Worm (Caenorhabditis elegans) whole organism, dauer: ENCODE data around the gene agr-1.

ENCODE experiments used
- unc-62 ChIP-seq: sonication (generic microtip); optimal IDR thresholded peaks from 2 replicates; lab custom pipeline; 2017; ENCODE audit warnings: missing biosample characterization, missing genetic modification reagents, missing genetic modification characterization

agr-1 gene

DNA sequence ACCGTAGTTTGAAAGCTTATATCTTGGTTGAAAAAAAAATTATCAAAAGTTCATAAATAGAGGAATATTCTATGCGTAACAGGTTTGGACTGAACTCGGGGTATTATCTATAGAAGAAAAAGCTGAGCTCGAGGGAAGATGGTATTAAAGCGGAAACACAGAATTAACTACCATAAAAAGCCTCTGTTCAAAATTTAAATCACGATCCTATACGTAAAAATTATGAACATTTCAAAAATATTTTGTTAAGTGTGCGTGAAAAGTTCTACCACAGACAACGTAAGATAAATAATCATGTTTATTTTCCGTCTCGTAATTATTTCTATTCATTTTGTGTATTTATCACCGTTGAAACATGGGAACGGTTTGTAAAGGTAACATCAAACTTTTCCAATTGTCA is 28.6 kb downstream of the agr-1 start, which contains the start of gene F41G3.5:
Gene F41G3.5 (plus strand): TSS at position 301 of the 400 bp plus-strand sequence.
- no peak for TF ChIP-seq unc-62

DNA sequence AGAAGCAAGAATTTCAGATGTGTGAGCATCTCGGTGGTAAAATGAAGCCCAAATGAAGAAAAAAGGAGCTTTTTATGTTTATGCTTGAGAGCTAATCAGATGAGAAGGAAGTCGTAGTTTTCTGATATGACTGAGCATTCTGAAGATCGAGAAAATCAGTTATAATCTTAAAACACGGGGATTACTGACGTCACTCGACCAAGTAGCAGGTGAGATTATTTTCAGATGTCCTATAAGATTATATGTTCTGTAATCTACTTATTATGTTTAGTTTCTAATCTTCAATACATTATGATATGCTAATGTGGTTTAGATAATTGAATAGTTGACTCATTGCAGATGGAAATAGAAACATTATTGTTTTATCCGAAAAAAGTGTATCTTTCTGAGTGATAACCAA is 29.2 kb downstream of the agr-1 start, which contains the start of gene ins-14:
Gene ins-14 (minus strand): TSS at position 32 of the 400 bp plus-strand sequence.
- TF ChIP-seq unc-62, result no peak

DNA sequence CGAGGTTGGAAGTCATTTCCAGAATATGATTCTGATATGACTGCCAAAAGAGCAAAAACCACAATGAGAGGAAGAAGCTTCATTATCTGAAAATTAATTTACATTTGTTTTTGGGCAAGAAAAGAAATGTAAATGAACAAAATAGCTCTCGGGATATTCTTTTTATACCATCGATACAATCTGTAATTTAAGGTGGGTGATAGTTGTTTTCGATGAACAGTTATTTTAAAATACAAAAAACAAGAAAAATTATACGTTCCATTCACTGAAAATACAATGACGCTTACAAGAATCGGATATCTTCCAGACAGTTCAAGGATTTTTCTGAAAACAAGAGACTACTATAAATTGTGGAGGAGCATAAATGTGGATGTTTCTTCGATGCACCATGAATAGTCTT is 30.3 kb downstream of the agr-1 start, which contains the start of gene ins-15:
Gene ins-15 (minus strand): TSS at position 101 of the 400 bp plus-strand sequence.
- TF ChIP-seq unc-62, result no peak

DNA sequence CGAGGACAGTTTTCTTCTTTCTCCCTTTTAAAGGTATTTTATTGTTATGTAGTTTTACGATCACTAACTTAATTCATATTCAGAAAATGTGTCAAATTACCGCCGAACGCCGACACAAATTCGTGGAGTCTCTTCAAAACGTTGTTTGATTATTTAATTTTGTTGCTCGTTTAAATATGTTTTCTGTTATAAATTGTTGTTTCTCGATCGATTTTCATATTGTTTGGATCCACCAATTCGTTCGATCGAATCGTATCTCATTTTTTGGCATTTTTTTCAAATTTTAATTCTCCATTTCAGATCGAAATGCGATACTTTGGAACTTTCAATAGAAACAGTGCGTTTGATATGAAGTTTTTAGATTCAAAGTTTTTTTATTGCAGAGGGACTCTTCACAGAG is 32.4 kb downstream of the agr-1 start, which contains the start of gene F41G3.6:
Gene F41G3.6 (plus strand): TSS at position 301 of the 400 bp plus-strand sequence.
- no peak for TF ChIP-seq unc-62

DNA sequence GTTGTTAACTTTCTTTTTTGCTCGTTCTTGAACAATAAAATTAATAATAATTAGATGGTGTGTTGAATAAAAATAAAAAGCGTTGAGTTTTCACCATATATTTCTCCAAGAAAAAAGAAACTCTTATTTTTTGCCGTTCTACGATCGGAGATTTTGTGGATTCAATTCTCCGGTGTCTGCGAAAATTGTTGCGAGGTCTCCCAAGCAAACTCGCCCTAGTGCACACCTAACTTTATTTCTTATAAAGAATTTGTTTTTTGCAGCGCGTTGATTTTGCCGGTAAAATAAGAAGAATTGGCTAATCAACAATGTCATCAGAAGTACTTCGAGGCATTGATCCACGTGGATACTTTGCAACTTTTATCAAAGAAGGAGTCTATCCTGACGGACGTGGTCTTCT is 33.5 kb downstream of the agr-1 start, which contains the start of gene exos-8:
Gene exos-8 (plus strand): TSS at position 264 of the 400 bp plus-strand sequence.
- TF ChIP-seq unc-62, result no peak

DNA sequence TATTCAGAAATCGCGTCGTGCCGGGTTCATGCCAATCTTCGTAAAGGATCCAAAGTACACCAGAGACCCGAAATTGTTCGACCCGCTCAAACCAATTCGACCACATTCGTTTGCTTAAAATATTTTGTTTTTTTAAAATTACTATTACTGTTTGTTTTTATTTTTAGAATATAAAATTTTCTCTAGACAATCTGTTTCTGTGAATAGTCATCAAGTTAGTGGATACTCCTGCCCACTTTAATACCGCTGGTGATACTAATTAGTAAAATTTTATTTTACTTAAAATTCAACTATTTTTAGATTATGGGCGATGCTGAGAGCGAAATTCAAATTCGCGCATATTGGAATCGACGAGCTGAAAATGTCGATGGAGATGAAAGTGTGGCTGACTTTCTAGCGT is 38.4 kb downstream of the agr-1 start, which contains the start of gene T14B4.1:
Gene T14B4.1 (plus strand): TSS at position 301 of the 400 bp plus-strand sequence.
- TF ChIP-seq unc-62, result no peak

DNA sequence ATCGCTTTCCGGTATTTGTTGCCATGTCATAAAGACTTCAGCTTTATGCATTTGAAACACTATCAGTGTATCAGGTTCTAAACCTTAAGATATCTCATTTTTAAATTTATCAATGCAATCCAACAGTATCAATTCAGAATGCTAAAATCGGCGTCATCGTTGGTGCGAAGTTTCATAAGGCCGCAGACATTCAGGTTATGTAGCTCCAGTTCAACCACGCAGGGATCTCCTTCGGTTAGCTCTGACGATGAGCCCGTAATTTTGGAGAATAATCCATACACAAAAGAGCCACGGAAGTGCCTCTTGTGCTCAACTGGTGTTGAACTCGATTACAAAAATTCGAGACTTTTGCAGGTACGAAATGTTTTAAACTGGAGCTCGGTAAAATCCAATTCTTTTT is 38.9 kb downstream of the agr-1 start, which contains the start of gene mrps-18.C:
Gene mrps-18.C (plus strand): TSS at position 138 of the 400 bp plus-strand sequence.
- TF ChIP-seq unc-62, result no peak

DNA sequence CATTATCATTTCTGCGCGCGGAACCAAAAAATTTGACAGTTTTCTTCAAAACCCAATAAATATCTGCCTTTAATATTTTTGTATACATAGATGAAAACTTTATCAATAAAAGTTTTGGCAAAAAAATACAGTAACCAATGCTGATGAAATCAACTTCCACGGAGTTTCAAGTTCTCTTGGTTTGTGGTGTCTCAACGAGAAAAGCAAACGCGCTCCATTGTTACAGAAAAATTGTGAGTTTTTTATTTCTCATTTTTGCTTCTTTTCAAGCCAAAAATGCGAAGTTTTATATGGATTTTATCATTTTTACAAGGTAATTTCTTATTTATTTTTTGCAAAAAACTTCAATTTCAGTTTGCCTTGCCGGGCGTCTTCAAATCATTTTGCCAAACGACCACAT is 40.3 kb downstream of the agr-1 start, which contains the start of gene T14B4.3:
Gene T14B4.3 (plus strand): TSS at position 264 of the 400 bp plus-strand sequence.
- TF ChIP-seq unc-62, result no peak

DNA sequence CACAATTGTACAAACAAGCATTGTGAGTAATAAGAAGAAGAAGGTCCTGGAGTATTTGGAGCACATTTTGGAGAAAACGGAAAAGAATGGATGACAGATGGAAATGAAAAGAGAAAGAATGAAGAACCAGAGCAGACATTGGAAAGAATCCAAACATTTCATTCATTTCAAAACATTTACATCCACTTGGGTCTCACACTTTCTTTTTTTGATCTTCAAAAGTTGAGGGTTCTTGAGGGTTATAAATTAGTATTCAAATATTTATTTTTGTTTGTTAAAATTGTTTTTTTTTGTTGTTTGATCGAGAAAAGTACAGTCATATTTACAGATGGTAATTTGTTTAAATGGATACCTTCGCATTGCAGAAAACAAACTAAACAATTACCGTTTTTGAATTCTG is 41.3 kb downstream of the agr-1 start, which contains the start of gene T14B4.9:
Gene T14B4.9 (minus strand): TSS at position 101 of the 400 bp plus-strand sequence.
- TF ChIP-seq unc-62, result no peak

DNA sequence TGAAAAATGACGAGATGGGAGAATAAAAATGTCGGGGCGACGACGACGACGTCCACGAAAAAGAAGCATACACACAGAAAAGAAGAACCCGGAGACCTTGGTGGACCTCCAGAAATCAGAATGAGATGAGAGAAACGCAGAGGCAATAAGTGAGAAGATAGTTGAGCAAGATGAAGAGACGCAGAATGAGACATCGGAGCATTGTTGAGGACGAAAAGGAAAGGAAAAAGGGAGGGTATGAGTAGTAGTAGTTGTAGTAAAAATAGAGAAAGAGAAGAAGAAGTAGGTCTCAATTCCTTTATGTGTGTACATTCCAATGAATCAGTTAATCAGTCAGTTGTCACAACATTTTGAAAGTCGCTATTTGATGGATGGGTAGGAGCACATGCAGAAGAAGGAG is 45.6 kb downstream of the agr-1 start, which contains the start of gene T14B4.8:
Gene T14B4.8 (minus strand): TSS at position 60 of the 400 bp plus-strand sequence.
- TF ChIP-seq unc-62, result no peak

DNA sequence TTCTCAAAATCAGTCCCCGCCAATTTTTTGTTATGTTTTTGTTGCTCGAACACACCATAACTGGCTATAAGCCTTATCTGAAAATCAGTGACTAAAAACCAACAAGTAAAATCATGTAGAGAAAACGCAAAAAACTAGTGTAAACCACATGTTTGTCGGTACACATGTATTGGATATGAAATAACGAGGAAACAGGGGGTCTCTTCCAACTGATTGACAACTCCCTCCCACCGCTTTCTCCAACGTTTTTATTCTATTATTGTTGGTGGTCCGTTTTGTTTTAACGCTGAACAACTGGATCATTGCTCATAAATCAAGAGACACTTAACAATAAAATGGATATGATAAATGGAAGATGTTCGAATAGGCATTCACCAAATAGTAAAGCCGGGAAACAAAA is 48.2 kb downstream of the agr-1 start:
- no peak for TF ChIP-seq unc-62

DNA sequence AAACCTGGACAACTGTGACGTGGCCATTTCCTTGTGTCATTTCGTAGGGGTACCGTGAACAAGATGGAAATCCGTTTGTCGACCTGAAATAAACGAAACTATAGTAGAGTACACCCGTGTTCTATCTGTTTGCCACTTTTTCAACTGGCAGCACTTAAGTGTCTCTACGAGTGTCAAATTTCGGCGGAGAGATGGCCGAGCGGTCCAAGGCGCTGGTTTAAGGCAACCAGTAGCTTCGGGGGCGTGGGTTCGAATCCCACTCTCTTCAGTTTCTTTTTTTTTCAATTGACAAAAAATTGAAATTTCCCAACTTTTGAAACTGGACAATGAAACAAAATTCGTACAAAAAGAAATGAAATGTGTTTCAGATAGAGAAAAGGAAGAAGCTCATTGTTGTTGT is 53.4 kb downstream of the agr-1 start:
- TF ChIP-seq unc-62, result no peak

DNA sequence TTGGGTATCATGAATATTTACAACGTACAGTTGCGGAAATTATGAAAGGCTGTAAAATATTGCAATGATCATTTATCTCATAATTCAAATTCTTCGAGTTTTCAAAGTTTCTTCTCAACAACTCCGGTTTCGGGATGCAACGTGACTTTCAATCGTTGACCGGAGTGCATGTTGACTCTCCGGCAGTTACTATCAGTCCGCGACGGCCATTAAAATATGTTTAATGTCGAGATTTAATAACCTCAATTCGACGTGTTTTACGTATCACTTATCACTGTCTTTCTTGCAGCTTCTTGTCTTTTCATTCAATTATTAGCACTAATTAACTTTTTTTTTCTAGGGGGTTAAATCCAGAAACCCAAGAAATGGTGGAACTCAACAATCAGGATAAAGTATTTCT is 56.8 kb downstream of the agr-1 start, which contains the start of gene tsp-10:
Gene tsp-10 (plus strand): TSS at position 366 of the 400 bp plus-strand sequence.
- no peak for TF ChIP-seq unc-62

DNA sequence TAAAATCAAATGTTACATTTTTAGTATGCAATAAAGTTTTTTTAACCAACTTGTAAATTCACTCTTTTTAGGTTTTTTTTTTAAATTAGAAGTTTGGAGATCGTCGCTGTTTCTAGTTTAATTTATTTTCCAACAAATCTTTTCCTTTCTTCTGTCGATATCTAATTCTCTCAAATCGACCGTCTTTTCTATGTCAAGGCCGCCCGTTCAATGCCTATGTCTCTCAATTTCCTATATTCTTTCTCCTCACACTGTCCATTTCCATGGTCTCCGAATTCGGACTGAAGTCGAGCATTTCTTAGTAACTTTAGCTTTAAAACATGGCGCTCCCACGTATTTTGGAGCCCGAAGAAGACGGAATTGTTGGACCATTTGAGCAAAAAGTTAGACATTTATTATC is 58.3 kb downstream of the agr-1 start, which contains the start of the genes T14B4.5 and T14B4.20:
Gene T14B4.5 (plus strand): TSS at position 226 of the 400 bp plus-strand sequence.
Gene T14B4.20 (plus strand): TSS at position 264 of the 400 bp plus-strand sequence.
- TF ChIP-seq unc-62, result no peak

DNA sequence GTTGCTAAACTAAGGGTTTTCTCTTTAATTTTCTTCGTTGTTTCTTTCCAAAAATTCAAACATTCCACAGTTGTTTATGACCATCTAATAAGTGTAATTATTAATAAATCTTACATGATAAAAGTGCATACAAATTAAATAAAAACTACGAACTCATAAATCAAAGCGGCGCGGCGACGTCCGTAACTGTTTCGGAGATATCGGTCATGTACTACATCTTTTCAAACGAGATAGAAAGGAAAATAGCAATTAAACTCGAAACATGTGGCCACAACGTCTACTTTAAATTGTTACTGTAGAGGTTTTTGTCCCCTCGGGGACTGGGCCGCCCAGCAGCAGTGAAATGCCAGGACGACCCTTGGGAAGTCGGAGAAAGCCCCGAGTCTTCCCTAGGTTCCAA is 59.1 kb downstream of the agr-1 start:
- no peak for TF ChIP-seq unc-62

DNA sequence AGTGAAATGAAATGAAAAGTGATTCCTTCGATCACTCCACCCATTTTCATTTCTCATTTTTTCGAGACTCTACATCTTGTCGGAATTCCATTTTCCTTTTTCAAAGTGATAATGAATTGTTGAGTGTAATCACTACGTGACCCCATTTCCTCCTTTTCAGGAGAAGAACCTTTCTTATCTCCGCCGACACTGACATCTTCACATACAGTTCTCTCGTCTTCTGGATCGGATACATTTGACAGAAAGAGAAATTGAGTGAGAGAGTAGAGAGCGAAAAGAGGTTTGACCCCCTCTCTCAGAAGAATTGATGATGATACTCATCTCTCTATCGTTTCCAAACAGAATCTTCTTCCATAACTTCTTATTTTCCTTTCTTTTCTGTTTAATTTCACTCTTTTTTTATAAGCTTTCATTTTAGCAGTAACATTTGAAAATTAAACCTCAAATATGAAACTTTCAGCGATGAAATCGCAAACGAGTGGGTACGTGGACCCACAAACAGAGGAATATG is 61.1 kb downstream of the agr-1 start, which contains the start of gene dpy-2:
Gene dpy-2 (plus strand): TSS at position 461 of the 511 bp plus-strand sequence.
- TF ChIP-seq unc-62, result no peak

DNA sequence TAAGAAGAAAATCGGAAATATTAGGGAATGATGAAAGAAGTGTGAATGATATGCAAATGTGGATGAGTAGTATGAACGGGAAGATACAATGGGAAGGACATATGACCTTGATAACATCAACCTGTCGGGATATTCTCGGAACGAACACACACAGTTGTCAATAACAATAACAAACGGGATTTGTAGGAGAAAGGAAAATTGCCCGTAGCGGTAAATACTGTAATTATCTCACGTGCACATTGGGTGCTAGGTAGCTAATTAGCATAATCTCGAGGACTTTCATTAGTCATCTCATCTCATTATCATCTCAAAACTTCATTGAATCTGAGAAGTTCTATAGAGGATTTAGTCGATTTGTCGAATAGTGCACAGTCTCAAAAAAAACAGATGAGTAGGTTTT is 62.0 kb downstream of the agr-1 start:
- no peak for TF ChIP-seq unc-62
